Fruit fly (Drosophila melanogaster): Measurements from ENCODE around the gene Sam-S.

DNA sequence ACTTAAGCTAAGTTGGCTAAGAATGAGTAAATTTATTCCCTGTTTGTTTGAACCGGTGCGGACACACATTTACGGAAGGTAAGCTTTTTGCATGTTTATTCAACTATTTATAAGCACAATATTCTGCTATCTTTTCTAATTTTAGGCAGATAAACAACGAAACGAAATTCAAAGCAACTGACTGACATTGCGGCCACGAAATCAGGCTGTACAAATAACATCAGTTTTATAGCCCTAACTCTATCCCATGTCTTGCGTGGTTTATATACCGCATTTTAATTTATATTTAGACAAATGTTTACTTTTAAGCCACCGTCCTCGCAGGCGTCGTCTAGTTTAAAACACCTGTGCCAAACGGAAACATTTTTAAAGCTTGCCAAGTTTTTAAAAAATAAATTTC lies 21.6 kb upstream of the Sam-S start:
- TF ChIP-seq CG34367 (tag; optimal IDR thresholded peaks at IDR 0.05) = no peak
- no peak for TF ChIP-seq EcR (GFP tag; optimal IDR thresholded peaks at IDR 0.05)
- no peak for TF ChIP-seq CG12605 (GFP tag; IDR thresholded peaks at IDR 0.05)
- no peak for TF ChIP-seq CG15710 (tag; optimal IDR thresholded peaks at IDR 0.05)
- no peak for TF ChIP-seq fd96Ca (GFP tag; IDR thresholded peaks at IDR 0.05)
- TF ChIP-seq CG4496 (GFP tag; IDR thresholded peaks at IDR 0.05) = no peak
- TF ChIP-seq CG14655 (GFP tag; optimal IDR thresholded peaks at IDR 0.05) = no peak
- TF ChIP-seq Pif1A (GFP tag; optimal IDR thresholded peaks at IDR 0.05) = no peak
- TF ChIP-seq D1 (tag; optimal IDR thresholded peaks at IDR 0.05) = no peak
- no peak for TF ChIP-seq Pif1B (GFP tag; optimal IDR thresholded peaks at IDR 0.05)
- no peak for TF ChIP-seq Ets98B (GFP tag; IDR thresholded peaks at IDR 0.05)
- TF ChIP-seq gl (tag; optimal IDR thresholded peaks at IDR 0.05) = no peak
- TF ChIP-seq CG13204 (GFP tag; optimal IDR thresholded peaks at IDR 0.05) = no peak

All from whole organism, pupa.